Worm (Caenorhabditis elegans): ENCODE data around the gene K02A2.1.

- no peak for TF ChIP-seq mab-5 (tag; optimal IDR thresholded peaks at IDR 0.05)
- TF ChIP-seq ceh-16 (tag; optimal IDR thresholded peaks at IDR 0.05), result no peak
- no peak for TF ChIP-seq elt-3 (tag; optimal IDR thresholded peaks at IDR 0.05)
- TF ChIP-seq zag-1 (tag; optimal IDR thresholded peaks at IDR 0.05), result no peak
- TF ChIP-seq ztf-1 (GFP tag; conservative IDR thresholded peaks at IDR 0.05), result no peak
- TF ChIP-seq aly-2 (tag; optimal IDR thresholded peaks at IDR 0.05), result no peak
- TF ChIP-seq lin-13 (GFP tag; optimal IDR thresholded peaks at IDR 0.05), result no peak
- TF ChIP-seq unc-39 (tag; optimal IDR thresholded peaks at IDR 0.05), result no peak
- TF ChIP-seq ceh-82 (tag; optimal IDR thresholded peaks at IDR 0.05), result no peak
- TF ChIP-seq gmeb-1 (tag; optimal IDR thresholded peaks at IDR 0.05), result no peak
- no peak for TF ChIP-seq sem-4 (tag; optimal IDR thresholded peaks at IDR 0.05)
- TF ChIP-seq nhr-77 (tag; optimal IDR thresholded peaks at IDR 0.05), result no peak
- no peak for TF ChIP-seq dmd-4 (tag; optimal IDR thresholded peaks at IDR 0.05)
- TF ChIP-seq lsy-2 (tag; optimal IDR thresholded peaks at IDR 0.05), result no peak
Observed at ce11 chrII:7413764-7414163, 21.3 kb upstream of the K02A2.1 start.

Data from whole organism, L2 larva.